Fruit fly (Drosophila melanogaster) whole organism, embryonic: ENCODE results near the gene CG32428.

Experiments used
- CG11504 ChIP-seq: fragments of 200-800 bp; sonication (Bioruptor generic); optimal IDR thresholded peaks from 3 replicates; lab custom pipeline; 2019; ENCODE audit warnings: missing biosample characterization, mild to moderate bottlenecking, missing genetic modification characterization, moderate library complexity
- CG11696 ChIP-seq: fragments of 200-800 bp; sonication (Bioruptor generic); IDR thresholded peaks from 2 replicates; pipeline ENCODE4 v1.3.6; 2022; ENCODE audit warnings: missing biosample characterization, missing genetic modification characterization
- CG12071 ChIP-seq: fragments of 200-800 bp; sonication (Bioruptor generic); optimal IDR thresholded peaks from 3 replicates; lab custom pipeline; 2018; ENCODE audit warnings: missing biosample characterization, mild to moderate bottlenecking, missing genetic modification characterization
- CG12391 ChIP-seq: fragments of 200-800 bp; sonication (Bioruptor generic); optimal IDR thresholded peaks from 3 replicates; lab custom pipeline; 2018; ENCODE audit warnings: missing biosample characterization, mild to moderate bottlenecking, missing genetic modification characterization, moderate library complexity
- CG13775 ChIP-seq: fragments of 200-800 bp; sonication (Bioruptor generic); optimal IDR thresholded peaks from 3 replicates; lab custom pipeline; 2017; ENCODE audit warnings: missing biosample characterization, mild to moderate bottlenecking, missing genetic modification characterization
- CG17568 ChIP-seq: fragments of 200-800 bp; sonication (Bioruptor generic); optimal IDR thresholded peaks from 2 replicates; lab custom pipeline; 2018; ENCODE audit warnings: missing biosample characterization, mild to moderate bottlenecking, missing genetic modification characterization, moderate library complexity
- CG17829 ChIP-seq: fragments of 200-800 bp; optimal IDR thresholded peaks from 2 replicates; lab custom pipeline; 2019; ENCODE audit warnings: missing biosample characterization, mild to moderate bottlenecking, missing genetic modification characterization, moderate library complexity
- CG2712 ChIP-seq: fragments of 200-800 bp; optimal IDR thresholded peaks from 3 replicates; lab custom pipeline; 2019; ENCODE audit warnings: missing biosample characterization, mild to moderate bottlenecking, missing genetic modification characterization, moderate library complexity
- CG30403 ChIP-seq: fragments of 200-800 bp; sonication (Bioruptor generic); optimal IDR thresholded peaks from 3 replicates; lab custom pipeline; 2016; ENCODE audit warnings: missing biosample characterization, missing genetic modification characterization
- CG3163 ChIP-seq: fragments of 200-800 bp; sonication (Bioruptor generic); optimal IDR thresholded peaks from 3 replicates; lab custom pipeline; 2016; ENCODE audit warnings: missing biosample characterization, missing genetic modification characterization
- CG3281 ChIP-seq: fragments of 200-800 bp; sonication (Bioruptor generic); optimal IDR thresholded peaks from 3 replicates; lab custom pipeline; 2017; ENCODE audit warnings: missing biosample characterization, mild to moderate bottlenecking, missing genetic modification characterization
- CG33557 ChIP-seq: fragments of 200-800 bp; sonication (Bioruptor generic); optimal IDR thresholded peaks from 2 replicates; lab custom pipeline; 2019; ENCODE audit warnings: missing biosample characterization, mild to moderate bottlenecking, missing genetic modification characterization, moderate library complexity
- CG34376 ChIP-seq: fragments of 200-800 bp; sonication (Bioruptor generic); optimal IDR thresholded peaks from 2 replicates; lab custom pipeline; 2018; ENCODE audit warnings: missing biosample characterization, mild to moderate bottlenecking, missing genetic modification characterization
- CG4424 ChIP-seq: fragments of 200-800 bp; sonication (Bioruptor generic); optimal IDR thresholded peaks from 3 replicates; lab custom pipeline; 2016; ENCODE audit warnings: missing biosample characterization, missing genetic modification characterization
- CG4854 ChIP-seq: fragments of 200-800 bp; sonication (Bioruptor generic); optimal IDR thresholded peaks from 2 replicates; lab custom pipeline; 2016; ENCODE audit warnings: missing biosample characterization, missing genetic modification characterization, inconsistent platforms
- CG6175 ChIP-seq: fragments of 200-800 bp; sonication (Bioruptor generic); IDR thresholded peaks from 3 replicates; pipeline ENCODE4 v1.3.6; 2022; ENCODE audit warnings: missing biosample characterization, missing genetic modification characterization
- CG7372 ChIP-seq: fragments of 200-800 bp; sonication (Bioruptor generic); IDR thresholded peaks from 2 replicates; pipeline ENCODE4 v1.3.6; 2022; ENCODE audit warnings: missing biosample characterization, missing genetic modification characterization
- CG7556 ChIP-seq: fragments of 200-800 bp; sonication (Bioruptor generic); optimal IDR thresholded peaks from 2 replicates; lab custom pipeline; 2017; ENCODE audit warnings: missing biosample characterization, mild to moderate bottlenecking, missing genetic modification characterization
- CG9437 ChIP-seq: fragments of 200-800 bp; sonication (Bioruptor generic); optimal IDR thresholded peaks from 2 replicates; lab custom pipeline; 2018; ENCODE audit warnings: missing biosample characterization, mild to moderate bottlenecking, missing genetic modification characterization
- Chrac-16 ChIP-seq: fragments of 200-800 bp; sonication (Bioruptor generic); optimal IDR thresholded peaks from 3 replicates; lab custom pipeline; 2016; ENCODE audit warnings: missing biosample characterization, missing genetic modification characterization
- E2f2 ChIP-seq: fragments of 200-800 bp; sonication (Bioruptor generic); IDR thresholded peaks from 2 replicates; pipeline ENCODE4 v1.3.6; 2022; ENCODE audit warnings: missing biosample characterization, missing genetic modification characterization
- Hand ChIP-seq: fragments of 200-800 bp; sonication (Bioruptor generic); optimal IDR thresholded peaks from 2 replicates; lab custom pipeline; 2017; ENCODE audit warnings: mild to moderate bottlenecking, missing biosample characterization, missing genetic modification reagents, missing genetic modification characterization
- Hmr ChIP-seq: fragments of 200-800 bp; sonication (Bioruptor generic); optimal IDR thresholded peaks from 3 replicates; lab custom pipeline; 2017; ENCODE audit warnings: mild to moderate bottlenecking, missing biosample characterization, missing genetic modification reagents, missing genetic modification characterization
- Lpt ChIP-seq: fragments of >200 bp; optimal IDR thresholded peaks from 2 replicates; lab custom pipeline; 2018; ENCODE audit warnings: missing biosample characterization, missing genetic modification characterization
- NfI ChIP-seq: fragments of 200-800 bp; sonication (Bioruptor generic); optimal IDR thresholded peaks from 3 replicates; lab custom pipeline; 2018; ENCODE audit warnings: missing biosample characterization, mild to moderate bottlenecking, missing genetic modification characterization, moderate library complexity
- Tbp ChIP-seq: fragments of >200 bp; optimal IDR thresholded peaks from 2 replicates; lab custom pipeline; 2018; ENCODE audit warnings: missing biosample characterization, missing genetic modification characterization
- Xbp1 ChIP-seq: fragments of 200-800 bp; sonication (Bioruptor generic); optimal IDR thresholded peaks from 3 replicates; lab custom pipeline; 2016; ENCODE audit warnings: missing biosample characterization, mild to moderate bottlenecking, missing genetic modification characterization
- ara ChIP-seq: fragments of 200-800 bp; sonication (Bioruptor generic); IDR thresholded peaks from 2 replicates; pipeline ENCODE4 v1.3.6; 2022; ENCODE audit warnings: missing biosample characterization, missing genetic modification characterization
- bsh ChIP-seq, 2 experiments: fragments of 200-800 bp; sonication (Bioruptor generic); optimal IDR thresholded peaks; 2 replicates each; lab custom pipeline; 2017 to 2018; ENCODE audit warnings: mild to moderate bottlenecking in 2 of 2, missing biosample characterization in 2 of 2, missing genetic modification characterization in 2 of 2, moderate library complexity in 1 of 2
- cato ChIP-seq: fragments of 200-800 bp; sonication (Bioruptor generic); optimal IDR thresholded peaks from 2 replicates; lab custom pipeline; 2016; ENCODE audit warnings: missing biosample characterization, missing genetic modification characterization, borderline replicate concordance
- cg ChIP-seq: fragments of 200-800 bp; sonication (Bioruptor generic); optimal IDR thresholded peaks from 3 replicates; lab custom pipeline; 2019; ENCODE audit warnings: missing biosample characterization, mild to moderate bottlenecking, missing genetic modification characterization, moderate library complexity
- chif ChIP-seq, 2 experiments: fragments of 200-800 bp; sonication (Bioruptor generic); optimal IDR thresholded peaks; 3 replicates each; lab custom pipeline; 2016; ENCODE audit warnings: missing biosample characterization in 2 of 2, missing genetic modification characterization in 2 of 2
- dysf ChIP-seq: fragments of 200-800 bp; sonication (Bioruptor generic); IDR thresholded peaks from 3 replicates; pipeline ENCODE4 v1.3.6; 2022; ENCODE audit warnings: missing biosample characterization, missing genetic modification characterization
- esg ChIP-seq: fragments of 200-800 bp; sonication (Bioruptor generic); conservative IDR thresholded peaks from 2 replicates; pipeline ENCODE4 v1.3.6; 2022; ENCODE audit warnings: missing biosample characterization, missing genetic modification characterization
- eve ChIP-seq, 2 experiments: fragments of >200 bp; optimal IDR thresholded peaks; 2 replicates each; lab custom pipeline; 2017; ENCODE audit warnings: missing biosample characterization in 2 of 2, missing genetic modification characterization in 2 of 2
- klu ChIP-seq: fragments of 200-800 bp; sonication (Bioruptor generic); IDR thresholded peaks from 2 replicates; pipeline ENCODE4 v1.3.6; 2022; ENCODE audit warnings: missing biosample characterization, missing genetic modification characterization
- lab ChIP-seq: fragments of 200-800 bp; sonication (Bioruptor generic); optimal IDR thresholded peaks from 3 replicates; lab custom pipeline; 2017; ENCODE audit warnings: missing biosample characterization, missing genetic modification characterization, mild to moderate bottlenecking, moderate library complexity, missing genetic modification reagents
- lbe ChIP-seq: fragments of 200-800 bp; sonication (Bioruptor generic); optimal IDR thresholded peaks from 2 replicates; lab custom pipeline; 2016; ENCODE audit warnings: missing biosample characterization, mild to moderate bottlenecking, missing genetic modification characterization
- lilli ChIP-seq: fragments of 200-800 bp; sonication (Bioruptor generic); optimal IDR thresholded peaks from 3 replicates; lab custom pipeline; 2016; ENCODE audit warnings: missing biosample characterization, missing genetic modification characterization
- lmd ChIP-seq: fragments of 200-800 bp; sonication (Bioruptor generic); IDR thresholded peaks from 2 replicates; pipeline ENCODE4 v1.3.6; 2022; ENCODE audit warnings: missing biosample characterization, missing genetic modification characterization
- luna ChIP-seq: fragments of 200-800 bp; sonication (Bioruptor generic); optimal IDR thresholded peaks from 2 replicates; lab custom pipeline; 2016; ENCODE audit warnings: missing biosample characterization, missing genetic modification characterization
- mirr ChIP-seq: fragments of 200-800 bp; sonication (Bioruptor generic); optimal IDR thresholded peaks from 3 replicates; lab custom pipeline; 2018; ENCODE audit warnings: missing biosample characterization, mild to moderate bottlenecking, missing genetic modification characterization
- odd ChIP-seq: fragments of 200-800 bp; sonication (Bioruptor generic); optimal IDR thresholded peaks from 2 replicates; lab custom pipeline; 2017; ENCODE audit warnings: missing biosample characterization, mild to moderate bottlenecking, missing genetic modification characterization
- p53 ChIP-seq: fragments of 200-800 bp; sonication (Bioruptor generic); optimal IDR thresholded peaks from 2 replicates; lab custom pipeline; 2016; ENCODE audit warnings: missing biosample characterization, missing genetic modification characterization
- sisA ChIP-seq: fragments of 200-800 bp; sonication (Bioruptor generic); IDR thresholded peaks from 2 replicates; pipeline ENCODE4 v1.3.6; 2022; ENCODE audit warnings: missing biosample characterization, missing genetic modification characterization
- sqz ChIP-seq: fragments of 200-800 bp; sonication (Bioruptor generic); optimal IDR thresholded peaks from 3 replicates; lab custom pipeline; 2018; ENCODE audit warnings: missing biosample characterization, mild to moderate bottlenecking, missing genetic modification characterization
- twi ChIP-seq: fragments of 200-800 bp; optimal IDR thresholded peaks from 2 replicates; lab custom pipeline; 2019; ENCODE audit warnings: missing biosample characterization, mild to moderate bottlenecking, missing genetic modification characterization, moderate library complexity
- zf30C ChIP-seq: fragments of 200-800 bp; sonication (Bioruptor generic); optimal IDR thresholded peaks from 3 replicates; lab custom pipeline; 2018; ENCODE audit warnings: missing biosample characterization, mild to moderate bottlenecking, missing genetic modification characterization

The CG32428 gene

dm6 chr3L:20517897-20518804 lies 44.6 kb upstream of the CG32428 start (continued):
- TF ChIP-seq zf30C = peak; percentile 37
- TF ChIP-seq CG13775 (GFP tag; lab: Kevin White, UChicago) = peak; percentile 44
- TF ChIP-seq CG9437 (GFP tag; lab: Kevin White, UChicago) = peak; percentile 25
- peak; percentile 29 for TF ChIP-seq CG12391 (tag; lab: Kevin White, UChicago)
- peak; percentile 38 to 41 for TF ChIP-seq bsh (GFP tag; optimal IDR thresholded peaks at IDR 0.05; lab: Kevin White, UChicago)
- peak; percentile 52 for TF ChIP-seq CG11504
- 0 out of 2 replicates have a peak, but pooled peaks have one; percentile 33 for TF ChIP-seq E2f2 (GFP tag; lab: Robert Waterston, UW)
- TF ChIP-seq CG3163 (GFP tag; lab: Kevin White, UChicago) = peak; percentile 75
- TF ChIP-seq esg = peak; percentile 22; the same call in 1 of the 2 replicates
- peak; percentile 45 for TF ChIP-seq CG7556 (GFP tag; lab: Kevin White, UChicago)
- TF ChIP-seq Xbp1 (GFP tag; lab: Kevin White, UChicago) = peak; percentile 25
- TF ChIP-seq Hand = peak; percentile 22
- TF ChIP-seq cato (GFP tag; lab: Kevin White, UChicago) = no peak
- TF ChIP-seq lmd (GFP tag; lab: Robert Waterston, UW) = peak; percentile 11; the same call in 1 of the 2 replicates
- TF ChIP-seq cg (GFP tag; lab: Kevin White, UChicago) = no peak
- no peak for TF ChIP-seq CG4424 (GFP tag; lab: Kevin White, UChicago)
- TF ChIP-seq CG7372 = no peak
- TF ChIP-seq sisA = no peak
- TF ChIP-seq CG33557 (GFP tag; lab: Kevin White, UChicago) = no peak
- peak; percentile 44 for TF ChIP-seq NfI
- peak; percentile 11 for TF ChIP-seq lbe (GFP tag; lab: Kevin White, UChicago)
- peak; percentile 33 for TF ChIP-seq CG2712 (tag; lab: Kevin White, UChicago)
- TF ChIP-seq CG3281 (GFP tag; lab: Kevin White, UChicago) = peak; percentile 47
- 0 out of 3 replicates have a peak, but pooled peaks have one; percentile 40 for TF ChIP-seq dysf (GFP tag; lab: Robert Waterston, UW)
- TF ChIP-seq CG17568 (GFP tag; lab: Kevin White, UChicago) = peak; percentile 4
- peak; percentile 19 for TF ChIP-seq lab (GFP tag; lab: Kevin White, UChicago)
- TF ChIP-seq Tbp (GFP tag; lab: Kevin White, UChicago) = no peak
- TF ChIP-seq CG6175 (GFP tag; lab: Robert Waterston, UW) = no peak
- peak; percentile 2 for TF ChIP-seq odd (GFP tag; lab: Kevin White, UChicago)
- peak in 1 of 2 experiments; percentile 7 for TF ChIP-seq chif (GFP tag; optimal IDR thresholded peaks at IDR 0.05; lab: Kevin White, UChicago)
- TF ChIP-seq ara (GFP tag; lab: Robert Waterston, UW) = 0 out of 2 replicates have a peak, but pooled peaks have one; percentile 22
- no peak for TF ChIP-seq CG17829 (tag; lab: Kevin White, UChicago)
- TF ChIP-seq eve (GFP tag; optimal IDR thresholded peaks at IDR 0.05; lab: Kevin White, UChicago) = peak in 1 of 2 experiments; percentile 54
- peak; percentile 7 for TF ChIP-seq luna (GFP tag; lab: Kevin White, UChicago)
- no peak for TF ChIP-seq Lpt (GFP tag; lab: Kevin White, UChicago)
- no peak for TF ChIP-seq klu (GFP tag; lab: Robert Waterston, UW)
- TF ChIP-seq Chrac-16 = peak; percentile 15
- peak; percentile 30 for TF ChIP-seq Hmr
- TF ChIP-seq CG34376 (GFP tag; lab: Kevin White, UChicago) = no peak
- peak; percentile 51; the same call in 1 of the 2 replicates for TF ChIP-seq CG11696 (GFP tag; lab: Robert Waterston, UW)
- no peak for TF ChIP-seq twi (tag; lab: Kevin White, UChicago)
- peak; percentile 15 for TF ChIP-seq mirr
- TF ChIP-seq CG4854 (GFP tag; lab: Kevin White, UChicago) = no peak
- no peak for TF ChIP-seq CG12071 (GFP tag; lab: Kevin White, UChicago)
- TF ChIP-seq lilli (GFP tag; lab: Kevin White, UChicago) = peak; percentile 32
- peak; percentile 69 for TF ChIP-seq p53 (GFP tag; lab: Kevin White, UChicago)
- peak; percentile 48 for TF ChIP-seq CG30403 (GFP tag; lab: Kevin White, UChicago)
- TF ChIP-seq sqz = no peak
